Worm (Caenorhabditis elegans) whole organism, L3 larva: Measurements from ENCODE around the gene mtrr-1.

ENCODE experiments used
- R02D3.7 ChIP-seq: fragments of 150-350 bp; optimal IDR thresholded peaks from 2 replicates; lab custom pipeline; 2014; ENCODE audit warnings: missing biosample characterization, missing genetic modification characterization
- ZK546.5 ChIP-seq: sonication (generic microtip); optimal IDR thresholded peaks from 2 replicates; lab custom pipeline; 2017; ENCODE audit warnings: missing biosample characterization, missing genetic modification characterization
- aly-2 ChIP-seq: fragments of 150-350 bp; optimal IDR thresholded peaks from 2 replicates; lab custom pipeline; 2014; ENCODE audit warnings: missing biosample characterization, missing genetic modification characterization
- ama-1 ChIP-seq: fragments of 150-350 bp; optimal IDR thresholded peaks from 2 replicates; lab custom pipeline; 2018
- ceh-16 ChIP-seq: sonication (generic microtip); optimal IDR thresholded peaks from 2 replicates; lab custom pipeline; 2017; ENCODE audit warnings: missing biosample characterization, missing genetic modification characterization
- ceh-28 ChIP-seq: fragments of 150-350 bp; optimal IDR thresholded peaks from 2 replicates; lab custom pipeline; 2014; ENCODE audit warnings: missing biosample characterization, missing genetic modification reagents, missing genetic modification characterization
- ceh-82 ChIP-seq: fragments of 150-350 bp; optimal IDR thresholded peaks from 2 replicates; lab custom pipeline; 2014; ENCODE audit warnings: missing biosample characterization, missing genetic modification characterization
- ceh-9 ChIP-seq: sonication (generic microtip); optimal IDR thresholded peaks from 2 replicates; lab custom pipeline; 2018; ENCODE audit warnings: missing biosample characterization, missing genetic modification characterization
- daf-12 ChIP-seq: fragments of 150-350 bp; optimal IDR thresholded peaks from 2 replicates; lab custom pipeline; 2014; ENCODE audit warnings: missing biosample characterization, missing genetic modification reagents, missing genetic modification characterization
- egl-27 ChIP-seq: sonication (generic microtip); optimal IDR thresholded peaks from 4 replicates; lab custom pipeline; 2017; ENCODE audit warnings: missing biosample characterization, missing genetic modification reagents, missing genetic modification characterization
- egl-5 ChIP-seq: fragments of 150-350 bp; optimal IDR thresholded peaks from 2 replicates; lab custom pipeline; 2017; ENCODE audit warnings: missing biosample characterization, missing genetic modification reagents, missing genetic modification characterization, inconsistent platforms
- elt-1 ChIP-seq: fragments of 150-350 bp; optimal IDR thresholded peaks from 2 replicates; lab custom pipeline; 2014; ENCODE audit warnings: missing biosample characterization, missing genetic modification characterization
- elt-2 ChIP-seq: sonication (generic microtip); optimal IDR thresholded peaks from 2 replicates; lab custom pipeline; 2016; ENCODE audit warnings: missing genetic modification reagents, mild to moderate bottlenecking, missing genetic modification characterization, missing compliant biosample characterization
- elt-3 ChIP-seq, 3 experiments: fragments of 150-350 bp in 1 of 3; sonication (generic microtip) in 2 of 3; optimal IDR thresholded peaks; 2 replicates in 2 of 3; 4 replicates in 1 of 3; lab custom pipeline; 2014 to 2017; ENCODE audit warnings: missing biosample characterization in 3 of 3, missing genetic modification characterization in 3 of 3
- eor-1 ChIP-seq, 2 experiments: fragments of 150-350 bp; optimal IDR thresholded peaks; 2 replicates each; lab custom pipeline; 2014 to 2018; ENCODE audit warnings: missing biosample characterization in 2 of 2, missing genetic modification characterization in 2 of 2
- fkh-10 ChIP-seq: sonication (generic microtip); optimal IDR thresholded peaks from 2 replicates; lab custom pipeline; 2017; ENCODE audit warnings: missing biosample characterization, missing genetic modification reagents, missing genetic modification characterization
- fkh-2 ChIP-seq: fragments of 150-350 bp; optimal IDR thresholded peaks from 2 replicates; lab custom pipeline; 2014; ENCODE audit warnings: missing biosample characterization, missing genetic modification reagents, missing genetic modification characterization
- fos-1 ChIP-seq: fragments of 150-350 bp; optimal IDR thresholded peaks from 2 replicates; lab custom pipeline; 2014; ENCODE audit warnings: missing biosample characterization, missing genetic modification characterization
- hmg-11 ChIP-seq: sonication (generic microtip); optimal IDR thresholded peaks from 2 replicates; lab custom pipeline; 2016; ENCODE audit warnings: missing genetic modification characterization, missing compliant biosample characterization
- jun-1 ChIP-seq: fragments of 150-350 bp; optimal IDR thresholded peaks from 2 replicates; lab custom pipeline; 2014; ENCODE audit warnings: missing biosample characterization, missing genetic modification reagents, missing genetic modification characterization
- lin-15B ChIP-seq: fragments of 150-350 bp; optimal IDR thresholded peaks from 2 replicates; lab custom pipeline; 2014; ENCODE audit warnings: missing biosample characterization, missing genetic modification characterization
- lin-39 ChIP-seq: fragments of 150-350 bp; optimal IDR thresholded peaks from 2 replicates; lab custom pipeline; 2018; ENCODE audit warnings: missing biosample characterization, missing genetic modification reagents, missing genetic modification characterization
- lsy-12 ChIP-seq: sonication (generic microtip); optimal IDR thresholded peaks from 2 replicates; lab custom pipeline; 2016; ENCODE audit warnings: mild to moderate bottlenecking, missing genetic modification characterization, missing compliant biosample characterization
- mdl-1 ChIP-seq: fragments of 150-350 bp; optimal IDR thresholded peaks from 2 replicates; lab custom pipeline; 2014; ENCODE audit warnings: missing biosample characterization, missing genetic modification characterization
- mml-1 ChIP-seq: fragments of 150-350 bp; sonication (generic microtip); optimal IDR thresholded peaks from 3 replicates; lab custom pipeline; 2014; ENCODE audit warnings: missing biosample characterization, missing genetic modification characterization
- nfya-1 ChIP-seq: sonication (generic microtip); optimal IDR thresholded peaks from 2 replicates; lab custom pipeline; 2017; ENCODE audit warnings: missing genetic modification characterization, mild to moderate bottlenecking, missing compliant biosample characterization, antibody characterized with exemption, moderate library complexity; ENCODE audit not compliant: insufficient read depth
- nhr-11 ChIP-seq: fragments of 150-350 bp; optimal IDR thresholded peaks from 2 replicates; lab custom pipeline; 2014; ENCODE audit warnings: missing biosample characterization, missing genetic modification characterization
- nhr-12 ChIP-seq: fragments of 150-350 bp; optimal IDR thresholded peaks from 2 replicates; lab custom pipeline; 2014; ENCODE audit warnings: missing biosample characterization, missing genetic modification characterization
- nhr-23 ChIP-seq: fragments of 150-350 bp; optimal IDR thresholded peaks from 2 replicates; lab custom pipeline; 2014; ENCODE audit warnings: missing biosample characterization, missing genetic modification reagents, missing genetic modification characterization
- nhr-237 ChIP-seq: fragments of 150-350 bp; optimal IDR thresholded peaks from 2 replicates; lab custom pipeline; 2014; ENCODE audit warnings: missing biosample characterization, missing genetic modification characterization
- nhr-25 ChIP-seq: sonication (generic microtip); optimal IDR thresholded peaks from 2 replicates; lab custom pipeline; 2017; ENCODE audit warnings: missing biosample characterization, missing genetic modification characterization
- nhr-28 ChIP-seq: fragments of 150-350 bp; optimal IDR thresholded peaks from 2 replicates; lab custom pipeline; 2014; ENCODE audit warnings: missing biosample characterization, missing genetic modification characterization
- nhr-43 ChIP-seq: sonication (generic microtip); optimal IDR thresholded peaks from 2 replicates; lab custom pipeline; 2016; ENCODE audit warnings: mild to moderate bottlenecking, missing genetic modification characterization, missing compliant biosample characterization; ENCODE audit not compliant: poor library complexity, severe bottlenecking
- nhr-67 ChIP-seq: fragments of 150-350 bp; optimal IDR thresholded peaks from 2 replicates; lab custom pipeline; 2014; ENCODE audit warnings: missing biosample characterization, missing genetic modification characterization
- nhr-76 ChIP-seq: fragments of 150-350 bp; sonication (generic microtip); optimal IDR thresholded peaks from 5 replicates; lab custom pipeline; 2014; ENCODE audit warnings: missing biosample characterization, missing genetic modification characterization
- nhr-77 ChIP-seq: fragments of 150-350 bp; optimal IDR thresholded peaks from 2 replicates; lab custom pipeline; 2014; ENCODE audit warnings: missing biosample characterization, missing genetic modification characterization
- pha-4 ChIP-seq: fragments of 150-350 bp; optimal IDR thresholded peaks from 2 replicates; lab custom pipeline; 2014; ENCODE audit warnings: missing biosample characterization, missing genetic modification reagents, missing genetic modification characterization
- pqm-1 ChIP-seq: fragments of 150-350 bp; optimal IDR thresholded peaks from 2 replicates; lab custom pipeline; 2017; ENCODE audit warnings: missing biosample characterization, missing genetic modification characterization, inconsistent platforms
- sea-2 ChIP-seq: fragments of 150-350 bp; sonication (generic microtip); optimal IDR thresholded peaks from 4 replicates; lab custom pipeline; 2014; ENCODE audit warnings: missing biosample characterization, missing genetic modification reagents, missing genetic modification characterization
- skn-1 ChIP-seq: fragments of 150-350 bp; optimal IDR thresholded peaks from 2 replicates; lab custom pipeline; 2014; ENCODE audit warnings: missing biosample characterization, missing genetic modification characterization
- snpc-4 ChIP-seq: fragments of 150-350 bp; optimal IDR thresholded peaks from 2 replicates; lab custom pipeline; 2014; ENCODE audit warnings: missing biosample characterization, missing genetic modification characterization
- tbx-2 ChIP-seq: sonication (generic microtip); optimal IDR thresholded peaks from 2 replicates; lab custom pipeline; 2016; ENCODE audit warnings: mild to moderate bottlenecking, missing genetic modification characterization, missing compliant biosample characterization
- unc-39 ChIP-seq: sonication (generic microtip); optimal IDR thresholded peaks from 4 replicates; lab custom pipeline; 2017; ENCODE audit warnings: missing biosample characterization, missing genetic modification characterization
- unc-62 ChIP-seq: fragments of 150-350 bp; sonication (generic microtip); optimal IDR thresholded peaks from 4 replicates; lab custom pipeline; 2014; ENCODE audit warnings: missing biosample characterization, missing genetic modification reagents, missing genetic modification characterization
- zag-1 ChIP-seq: fragments of 150-350 bp; optimal IDR thresholded peaks from 2 replicates; lab custom pipeline; 2014; ENCODE audit warnings: missing biosample characterization, missing genetic modification characterization
- ztf-11 ChIP-seq: fragments of 150-350 bp; optimal IDR thresholded peaks from 2 replicates; lab custom pipeline; 2014; ENCODE audit warnings: missing biosample characterization, missing genetic modification characterization
- ztf-4 ChIP-seq: fragments of 150-350 bp; optimal IDR thresholded peaks from 2 replicates; lab custom pipeline; 2014; ENCODE audit warnings: missing biosample characterization, missing genetic modification characterization

mtrr-1 gene

DNA sequence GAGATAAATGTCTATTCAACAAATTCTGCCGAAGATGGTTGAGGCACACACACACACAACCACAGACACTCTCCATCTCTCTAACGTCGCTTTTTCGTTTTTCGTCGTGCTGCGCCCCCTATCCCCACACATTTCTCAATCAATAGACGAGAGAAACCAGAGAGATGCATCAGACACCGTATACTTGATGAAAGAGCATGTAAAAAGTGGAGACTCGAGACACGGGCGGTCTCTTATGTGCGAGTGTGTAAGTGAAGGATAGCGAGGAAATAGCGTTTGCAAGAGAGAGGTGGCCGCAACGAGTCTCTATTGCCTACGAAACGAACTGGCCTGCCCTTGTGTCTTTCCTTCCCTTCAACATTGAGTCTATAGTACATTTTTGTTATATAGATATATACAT lies 3.0 kb upstream of the mtrr-1 start (continued):
- TF ChIP-seq nhr-23, result peak; percentile 90

DNA sequence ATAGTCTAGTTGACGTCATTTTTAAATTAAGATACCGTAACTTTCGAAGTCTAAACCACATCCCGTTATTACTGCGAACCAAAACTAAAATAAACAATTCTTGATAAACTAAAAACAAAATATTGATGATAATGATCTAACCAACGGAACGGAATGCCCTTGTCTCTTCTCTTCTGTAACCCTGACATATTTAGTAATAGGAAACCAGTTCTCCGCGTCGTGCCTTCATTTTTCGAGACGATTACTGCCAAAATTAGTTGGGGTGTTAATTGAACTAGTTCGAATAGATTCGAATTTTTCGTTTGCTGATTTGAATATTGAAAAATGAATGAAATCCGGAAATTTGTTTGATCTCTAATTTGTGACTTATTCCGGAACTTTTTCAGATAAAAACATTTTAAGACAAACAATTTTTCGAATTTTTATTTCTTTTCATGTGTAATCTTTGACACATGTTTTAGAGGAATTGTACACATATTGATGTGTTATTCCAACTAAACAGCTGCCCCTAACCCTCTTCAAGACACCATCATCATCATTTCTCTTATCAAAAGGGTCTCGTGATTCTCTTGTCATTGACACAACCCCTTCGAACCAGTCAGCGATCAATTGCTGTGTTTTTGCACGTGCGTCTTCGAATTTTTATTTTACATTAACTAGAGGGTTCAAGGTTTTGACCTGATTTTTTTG lies 2.0 kb upstream of the mtrr-1 start:
- TF ChIP-seq mml-1 (tag; lab: Kevin White, UChicago) (peak; percentile 29), egl-27 (tag; lab: Kevin White, UChicago) (peak; percentile 29), nfya-1 (peak; percentile 69), egl-5 (peak; percentile 42), ZK546.5 (tag; lab: Kevin White, UChicago) (no peak), lin-15B (tag; lab: Kevin White, UChicago) (no peak), zag-1 (tag; lab: Kevin White, UChicago) (no peak), ceh-82 (tag; lab: Kevin White, UChicago) (no peak), ceh-9 (tag; lab: Kevin White, UChicago) (no peak), fkh-10 (GFP tag; lab: Kevin White, UChicago) (no peak), skn-1 (tag; lab: Kevin White, UChicago) (peak; percentile 70), ceh-16 (tag; lab: Kevin White, UChicago) (no peak), pha-4 (tag; lab: Kevin White, UChicago) (peak; percentile 82), nhr-11 (tag; lab: Kevin White, UChicago) (peak; percentile 8), hmg-11 (tag; lab: Kevin White, UChicago) (no peak), nhr-67 (no peak), lin-39 (tag; lab: Kevin White, UChicago) (peak; percentile 51), sea-2 (no peak), fos-1 (tag; lab: Kevin White, UChicago) (peak; percentile 74), nhr-76 (no peak), nhr-25 (tag; lab: Kevin White, UChicago) (peak; percentile 62), nhr-28 (tag; lab: Kevin White, UChicago) (no peak), eor-1 (tag; optimal IDR thresholded peaks at IDR 0.05; lab: Kevin White, UChicago) (no peak), ceh-28 (tag; lab: Kevin White, UChicago) (peak; percentile 71), ztf-11 (tag; lab: Kevin White, UChicago) (no peak), ztf-4 (tag; lab: Kevin White, UChicago) (no peak), pqm-1 (tag; lab: Kevin White, UChicago) (peak; percentile 75), R02D3.7 (tag; lab: Kevin White, UChicago) (no peak), snpc-4 (tag; lab: Kevin White, UChicago) (no peak), mdl-1 (tag; lab: Kevin White, UChicago) (peak; percentile 82), tbx-2 (no peak), elt-3 (tag; optimal IDR thresholded peaks at IDR 0.05; lab: Kevin White, UChicago) (peak in 1 of 3 experiments; percentile 51), unc-39 (no peak), ama-1 (lab: Kevin White, UChicago) (peak; percentile 24), nhr-237 (tag; lab: Kevin White, UChicago) (no peak), nhr-77 (tag; lab: Kevin White, UChicago) (no peak), nhr-23 (peak; percentile 84), jun-1 (peak; percentile 72), nhr-12 (tag; lab: Kevin White, UChicago) (no peak), lsy-12 (peak; percentile 54), elt-2 (tag; lab: Kevin White, UChicago) (peak; percentile 89), aly-2 (no peak), daf-12 (tag; lab: Kevin White, UChicago) (no peak), nhr-43 (tag; lab: Kevin White, UChicago) (peak; percentile 90), elt-1 (tag; lab: Kevin White, UChicago) (peak; percentile 32), unc-62 (no peak), fkh-2 (no peak)
